Fruit fly (Drosophila melanogaster) whole organism, wandering third instar larva: Measurements from ENCODE around the gene CG15210.

Experiments
- Hr83 ChIP-seq: fragments of 200-300 bp; sonication (Bioruptor generic); optimal IDR thresholded peaks from 2 replicates; lab custom pipeline; 2016; ENCODE audit warnings: missing biosample characterization, mild to moderate bottlenecking, missing genetic modification characterization, moderate library complexity; ENCODE audit not compliant: poor library complexity, severe bottlenecking
- br ChIP-seq: fragments of 200-800 bp; sonication (Bioruptor generic); optimal IDR thresholded peaks from 2 replicates; lab custom pipeline; 2016; ENCODE audit warnings: missing biosample characterization, missing genetic modification characterization
- pan ChIP-seq: fragments of >200 bp; optimal IDR thresholded peaks from 2 replicates; lab custom pipeline; 2017
- psq ChIP-seq: fragments of 200-800 bp; sonication (Bioruptor generic); optimal IDR thresholded peaks from 3 replicates; lab custom pipeline; 2017; ENCODE audit warnings: missing biosample characterization, mild to moderate bottlenecking, missing genetic modification characterization, moderate library complexity
- rgr ChIP-seq: fragments of 200-800 bp; sonication (Bioruptor generic); optimal IDR thresholded peaks from 3 replicates; lab custom pipeline; 2016; ENCODE audit warnings: missing biosample characterization, mild to moderate bottlenecking, missing genetic modification characterization
- tai ChIP-seq: sonication (Bioruptor generic); optimal IDR thresholded peaks from 2 replicates; lab custom pipeline; 2016; ENCODE audit warnings: missing biosample characterization, missing genetic modification characterization
- usp ChIP-seq: fragments of >200 bp; optimal IDR thresholded peaks from 2 replicates; lab custom pipeline; 2017; ENCODE audit warnings: missing biosample characterization, missing genetic modification characterization
- woc ChIP-seq: sonication (Bioruptor generic); optimal IDR thresholded peaks from 2 replicates; lab custom pipeline; 2016; ENCODE audit warnings: missing biosample characterization, mild to moderate bottlenecking, missing genetic modification characterization

dm6 chrX:10802457-10803378 is 36.3 kb upstream of the CG15210 start:
- TF ChIP-seq woc (GFP tag; lab: Kevin White, UChicago) (peak; percentile 28), pan (no peak), br (GFP tag; lab: Kevin White, UChicago) (no peak), usp (GFP tag; lab: Kevin White, UChicago) (no peak), psq (GFP tag; lab: Kevin White, UChicago) (peak; percentile 65), tai (no peak), Hr83 (GFP tag; lab: Kevin White, UChicago) (no peak), rgr (peak; percentile 39)
